Worm (Caenorhabditis elegans) whole organism, midembryonic: Measurements from ENCODE around the gene srg-44.

Experiments used
- T22C8.4 ChIP-seq: fragments of 200-800 bp; sonication (Bioruptor generic); IDR thresholded peaks from 2 replicates; pipeline ENCODE4 v1.3.6; 2022; ENCODE audit warnings: missing genetic modification characterization, missing compliant biosample characterization
- cog-1 ChIP-seq: sonication (generic microtip); optimal IDR thresholded peaks from 2 replicates; lab custom pipeline; 2016; ENCODE audit warnings: missing genetic modification characterization, missing compliant biosample characterization
- flt-1 ChIP-seq: fragments of 200-800 bp; sonication (Bioruptor generic); IDR thresholded peaks from 2 replicates; pipeline ENCODE4 v1.3.6; 2022; ENCODE audit warnings: missing genetic modification characterization, missing compliant biosample characterization
- med-1 ChIP-seq: sonication (generic microtip); optimal IDR thresholded peaks from 2 replicates; lab custom pipeline; 2017; ENCODE audit warnings: missing genetic modification characterization, mild to moderate bottlenecking, missing compliant biosample characterization, antibody characterized with exemption, missing genetic modification reagents; ENCODE audit not compliant: insufficient read depth
- tab-1 ChIP-seq: fragments of 200-800 bp; sonication (Bioruptor generic); IDR thresholded peaks from 2 replicates; pipeline ENCODE4 v1.3.6; 2022; ENCODE audit warnings: missing genetic modification characterization, missing compliant biosample characterization
- ztf-23 ChIP-seq: fragments of 200-800 bp; sonication (Bioruptor generic); IDR thresholded peaks from 2 replicates; pipeline ENCODE4 v1.3.6; 2022; ENCODE audit warnings: missing genetic modification reagents, missing genetic modification characterization, missing compliant biosample characterization

DNA sequence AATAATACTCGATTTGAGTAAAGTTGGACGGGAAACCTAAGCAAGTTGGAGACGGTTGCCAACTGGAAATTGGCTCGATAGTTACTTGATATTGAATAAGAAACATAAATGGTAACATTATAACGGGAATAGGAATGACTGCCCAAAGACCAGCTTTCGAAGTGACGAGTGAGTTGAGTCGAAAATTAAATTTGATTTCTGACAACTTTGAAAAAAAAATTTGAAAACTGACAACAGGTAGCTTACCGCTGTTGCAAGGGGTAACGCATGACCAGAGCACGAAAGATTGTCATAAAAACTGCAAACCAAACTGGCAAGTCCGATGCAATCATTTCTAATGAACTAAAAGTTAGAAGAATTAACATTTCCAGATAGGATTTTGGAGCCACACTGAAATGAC is 35.9 kb upstream of the srg-44 start:
- TF ChIP-seq cog-1 (tag; lab: Kevin White, UChicago) (no peak), ztf-23 (no peak), tab-1 (GFP tag; lab: Robert Waterston, UW) (no peak), T22C8.4 (no peak), med-1 (GFP tag; lab: Kevin White, UChicago) (no peak), flt-1 (GFP tag; lab: Robert Waterston, UW) (no peak)
